Worm (Caenorhabditis elegans) whole organism, late embryonic: ENCODE measurements around the gene cdr-2.

ENCODE experiments used
- T23F11.4 ChIP-seq: fragments of 200-800 bp; sonication (Bioruptor generic); optimal IDR thresholded peaks from 2 replicates; lab custom pipeline; 2018; ENCODE audit warnings: mild to moderate bottlenecking, missing genetic modification characterization, missing compliant biosample characterization
- ceh-22 ChIP-seq: sonication (generic microtip); optimal IDR thresholded peaks from 2 replicates; lab custom pipeline; 2017; ENCODE audit warnings: missing biosample characterization, missing genetic modification characterization
- ceh-48 ChIP-seq: sonication (generic microtip); optimal IDR thresholded peaks from 2 replicates; lab custom pipeline; 2016; ENCODE audit warnings: missing genetic modification characterization, inconsistent platforms, missing compliant biosample characterization
- dmd-4 ChIP-seq: sonication (generic microtip); optimal IDR thresholded peaks from 2 replicates; lab custom pipeline; 2016; ENCODE audit warnings: borderline replicate concordance, missing genetic modification characterization, missing compliant biosample characterization
- hlh-8 ChIP-seq: sonication (generic microtip); optimal IDR thresholded peaks from 2 replicates; lab custom pipeline; 2016; ENCODE audit warnings: missing genotype, missing genetic modification characterization, missing compliant biosample characterization
- lin-11 ChIP-seq: fragments of 200-800 bp; sonication (Bioruptor generic); optimal IDR thresholded peaks from 2 replicates; lab custom pipeline; 2018; ENCODE audit warnings: mild to moderate bottlenecking, missing genetic modification characterization, missing compliant biosample characterization
- sdc-2 ChIP-seq: sonication (generic microtip); optimal IDR thresholded peaks from 2 replicates; lab custom pipeline; 2016; ENCODE audit warnings: missing genotype, missing genetic modification characterization, missing compliant biosample characterization
- tbx-2 ChIP-seq: sonication (generic microtip); optimal IDR thresholded peaks from 2 replicates; lab custom pipeline; 2016; ENCODE audit warnings: missing genetic modification characterization, missing compliant biosample characterization
- unc-3 ChIP-seq, 2 experiments: fragments of 200-800 bp in 1 of 2; sonication (Bioruptor generic) in 1 of 2; sonication (generic microtip) in 1 of 2; conservative IDR thresholded peaks in 1 of 2; optimal IDR thresholded peaks in 1 of 2; 2 replicates each; pipeline versions ENCODE4 v1.3.6 to Lab custom; 2016 to 2022; ENCODE audit warnings: missing compliant biosample characterization in 2 of 2, missing genetic modification characterization in 2 of 2, missing genetic modification reagents in 1 of 2

ce11 chrV:12412321-12412720 lies 3.2 kb downstream of the cdr-2 start:
- no peak for TF ChIP-seq unc-3 (GFP tag; conservative IDR thresholded peaks at IDR 0.05; lab: Robert Waterston, UW)
- TF ChIP-seq unc-3 (tag; optimal IDR thresholded peaks at IDR 0.05; lab: Kevin White, UChicago): no peak
- TF ChIP-seq T23F11.4 (GFP tag; lab: Kevin White, UChicago): no peak
- TF ChIP-seq hlh-8 (tag; lab: Kevin White, UChicago): no peak
- TF ChIP-seq ceh-48 (tag; lab: Kevin White, UChicago): no peak
- no peak for TF ChIP-seq tbx-2 (tag; lab: Kevin White, UChicago)
- TF ChIP-seq dmd-4 (tag; lab: Kevin White, UChicago): no peak
- TF ChIP-seq lin-11: no peak
- TF ChIP-seq sdc-2: no peak
- no peak for TF ChIP-seq ceh-22
